Worm (Caenorhabditis elegans) whole organism, L2 larva: ENCODE results near the gene F46H6.5.

ENCODE experiments used
- C34F6.9 ChIP-seq: fragments of 150-350 bp; optimal IDR thresholded peaks from 2 replicates; lab custom pipeline; 2014; ENCODE audit warnings: missing biosample characterization, missing genetic modification characterization
- R02D3.7 ChIP-seq: fragments of 150-350 bp; optimal IDR thresholded peaks from 2 replicates; lab custom pipeline; 2014; ENCODE audit warnings: missing biosample characterization, missing genetic modification characterization
- Y55F3AM.14 ChIP-seq: fragments of 200-800 bp; sonication (Bioruptor generic); optimal IDR thresholded peaks from 2 replicates; lab custom pipeline; 2018; ENCODE audit warnings: mild to moderate bottlenecking, missing genetic modification characterization, missing compliant biosample characterization
- blmp-1 ChIP-seq: sonication (generic microtip); optimal IDR thresholded peaks from 2 replicates; lab custom pipeline; 2017; ENCODE audit warnings: missing genetic modification characterization, mild to moderate bottlenecking, missing compliant biosample characterization, antibody characterized with exemption, moderate library complexity; ENCODE audit not compliant: insufficient read depth
- ceh-16 ChIP-seq: fragments of 150-350 bp; optimal IDR thresholded peaks from 2 replicates; lab custom pipeline; 2014; ENCODE audit warnings: missing biosample characterization, missing genetic modification characterization
- ceh-82 ChIP-seq: fragments of 150-350 bp; optimal IDR thresholded peaks from 2 replicates; lab custom pipeline; 2014; ENCODE audit warnings: missing biosample characterization, missing genetic modification characterization
- crh-2 ChIP-seq: sonication (generic microtip); optimal IDR thresholded peaks from 2 replicates; lab custom pipeline; 2017; ENCODE audit warnings: missing biosample characterization, missing genetic modification characterization
- elt-1 ChIP-seq: fragments of 150-350 bp; optimal IDR thresholded peaks from 2 replicates; lab custom pipeline; 2014; ENCODE audit warnings: missing biosample characterization, missing genetic modification characterization
- elt-3 ChIP-seq: sonication (generic microtip); optimal IDR thresholded peaks from 2 replicates; lab custom pipeline; 2017; ENCODE audit warnings: missing biosample characterization, missing genetic modification characterization
- fos-1 ChIP-seq: fragments of 150-350 bp; optimal IDR thresholded peaks from 2 replicates; lab custom pipeline; 2014; ENCODE audit warnings: missing biosample characterization, missing genetic modification characterization
- gmeb-1 ChIP-seq: fragments of 150-350 bp; optimal IDR thresholded peaks from 2 replicates; lab custom pipeline; 2014; ENCODE audit warnings: missing biosample characterization, missing genetic modification characterization
- lin-39 ChIP-seq: fragments of 150-350 bp; optimal IDR thresholded peaks from 2 replicates; lab custom pipeline; 2014; ENCODE audit warnings: missing biosample characterization, missing genetic modification reagents, missing genetic modification characterization
- lsy-2 ChIP-seq, 2 experiments: fragments of 150-350 bp in 1 of 2; sonication (generic microtip) in 1 of 2; optimal IDR thresholded peaks; 2 replicates each; lab custom pipeline; 2014 to 2017; ENCODE audit warnings: missing biosample characterization in 2 of 2, missing genetic modification characterization in 2 of 2
- mab-5 ChIP-seq: fragments of 150-350 bp; optimal IDR thresholded peaks from 2 replicates; lab custom pipeline; 2014; ENCODE audit warnings: missing biosample characterization, missing genetic modification characterization
- mbf-1 ChIP-seq: sonication (generic microtip); optimal IDR thresholded peaks from 2 replicates; lab custom pipeline; 2017; ENCODE audit warnings: missing biosample characterization, missing genetic modification characterization
- mdl-1 ChIP-seq, 2 experiments: fragments of 150-350 bp in 1 of 2; sonication (generic microtip) in 1 of 2; optimal IDR thresholded peaks; 2 replicates each; lab custom pipeline; 2017; ENCODE audit warnings: missing biosample characterization in 2 of 2, missing genetic modification characterization in 2 of 2
- nhr-11 ChIP-seq: fragments of 150-350 bp; optimal IDR thresholded peaks from 2 replicates; lab custom pipeline; 2014; ENCODE audit warnings: missing biosample characterization, missing genetic modification characterization
- nhr-12 ChIP-seq: fragments of 150-350 bp; optimal IDR thresholded peaks from 2 replicates; lab custom pipeline; 2014; ENCODE audit warnings: missing biosample characterization, missing genetic modification characterization
- nhr-129 ChIP-seq: fragments of 150-350 bp; optimal IDR thresholded peaks from 2 replicates; lab custom pipeline; 2014; ENCODE audit warnings: missing biosample characterization, missing genetic modification characterization
- nhr-23 ChIP-seq: fragments of 150-350 bp; optimal IDR thresholded peaks from 2 replicates; lab custom pipeline; 2014; ENCODE audit warnings: missing biosample characterization, missing genetic modification reagents, missing genetic modification characterization
- nhr-237 ChIP-seq: fragments of 150-350 bp; optimal IDR thresholded peaks from 2 replicates; lab custom pipeline; 2014; ENCODE audit warnings: missing biosample characterization, missing genetic modification characterization
- nhr-25 ChIP-seq: fragments of 150-350 bp; sonication (generic microtip); optimal IDR thresholded peaks from 3 replicates; lab custom pipeline; 2014; ENCODE audit warnings: missing biosample characterization, missing genetic modification characterization
- nhr-6 ChIP-seq: fragments of 150-350 bp; optimal IDR thresholded peaks from 2 replicates; lab custom pipeline; 2014; ENCODE audit warnings: missing biosample characterization, missing genetic modification characterization
- nhr-77 ChIP-seq: fragments of 150-350 bp; optimal IDR thresholded peaks from 2 replicates; lab custom pipeline; 2014; ENCODE audit warnings: missing biosample characterization, missing genetic modification characterization
- peb-1 ChIP-seq: fragments of 150-350 bp; optimal IDR thresholded peaks from 2 replicates; lab custom pipeline; 2014; ENCODE audit warnings: missing biosample characterization, missing genetic modification characterization
- sem-4 ChIP-seq: fragments of 150-350 bp; optimal IDR thresholded peaks from 2 replicates; lab custom pipeline; 2014; ENCODE audit warnings: missing biosample characterization, missing genetic modification reagents, missing genetic modification characterization
- sma-9 ChIP-seq, 2 experiments: fragments of 150-350 bp in 1 of 2; sonication (generic microtip) in 1 of 2; optimal IDR thresholded peaks; 2 replicates each; lab custom pipeline; 2014 to 2016; ENCODE audit warnings: missing genetic modification characterization in 2 of 2, mild to moderate bottlenecking in 1 of 2, missing biosample characterization in 1 of 2, missing compliant biosample characterization in 1 of 2, missing genetic modification reagents in 1 of 2, moderate library complexity in 1 of 2
- snpc-4 ChIP-seq: fragments of 150-350 bp; optimal IDR thresholded peaks from 2 replicates; lab custom pipeline; 2014; ENCODE audit warnings: missing biosample characterization, missing genetic modification characterization
- unc-55 ChIP-seq: fragments of 150-350 bp; sonication (generic microtip); optimal IDR thresholded peaks from 3 replicates; lab custom pipeline; 2014; ENCODE audit warnings: missing biosample characterization, missing genetic modification reagents, missing genetic modification characterization

F46H6.5 gene

ce11 chrX:4495814-4496567 is 4.0 kb upstream of the F46H6.5 start:
- TF ChIP-seq crh-2 (tag; lab: Kevin White, UChicago) (no peak), elt-1 (tag; lab: Kevin White, UChicago) (no peak), nhr-25 (no peak), elt-3 (tag; lab: Kevin White, UChicago) (no peak), nhr-129 (tag; lab: Kevin White, UChicago) (no peak), fos-1 (no peak), snpc-4 (tag; lab: Kevin White, UChicago) (no peak), blmp-1 (no peak), lsy-2 (tag; optimal IDR thresholded peaks at IDR 0.05; lab: Kevin White, UChicago) (no peak)

- TF ChIP-seq nhr-11 (tag; lab: Kevin White, UChicago) = no peak
- no peak for TF ChIP-seq elt-1 (tag; lab: Kevin White, UChicago)
- no peak for TF ChIP-seq peb-1 (tag; lab: Kevin White, UChicago)
- TF ChIP-seq snpc-4 (tag; lab: Kevin White, UChicago) = no peak
- no peak for TF ChIP-seq nhr-12 (tag; lab: Kevin White, UChicago)
- no peak for TF ChIP-seq sem-4 (tag; lab: Kevin White, UChicago)
- no peak for TF ChIP-seq C34F6.9 (tag; lab: Kevin White, UChicago)
- TF ChIP-seq Y55F3AM.14 (GFP tag; lab: Kevin White, UChicago) = no peak
- TF ChIP-seq lin-39 (tag; lab: Kevin White, UChicago) = no peak
- no peak for TF ChIP-seq nhr-23 (tag; lab: Kevin White, UChicago)
- TF ChIP-seq ceh-82 (tag; lab: Kevin White, UChicago) = no peak
- no peak for TF ChIP-seq R02D3.7 (tag; lab: Kevin White, UChicago)
- TF ChIP-seq mdl-1 (tag; optimal IDR thresholded peaks at IDR 0.05; lab: Kevin White, UChicago) = no peak
- no peak for TF ChIP-seq mab-5 (tag; lab: Kevin White, UChicago)
- TF ChIP-seq sma-9 (GFP tag; optimal IDR thresholded peaks at IDR 0.05; lab: Kevin White, UChicago) = no peak
- TF ChIP-seq sma-9 (tag; optimal IDR thresholded peaks at IDR 0.05; lab: Kevin White, UChicago) = no peak
- TF ChIP-seq nhr-237 (tag; lab: Kevin White, UChicago) = no peak
- TF ChIP-seq nhr-6 (tag; lab: Kevin White, UChicago) = no peak
These were observed 1.5 kb upstream of the F46H6.5 start for ce11 chrX:4493439-4494006.

ce11 chrX:4490400-4490799 is 1.6 kb downstream of the F46H6.5 start:
- TF ChIP-seq mbf-1 = no peak
- peak; percentile 47 for TF ChIP-seq C34F6.9 (tag; lab: Kevin White, UChicago)
- TF ChIP-seq crh-2 (tag; lab: Kevin White, UChicago) = no peak
- no peak for TF ChIP-seq gmeb-1 (tag; lab: Kevin White, UChicago)
- peak; percentile 65 for TF ChIP-seq nhr-129 (tag; lab: Kevin White, UChicago)

- TF ChIP-seq unc-55 (GFP tag; lab: Kevin White, UChicago) (peak; percentile 56), nhr-77 (no peak), C34F6.9 (tag; lab: Kevin White, UChicago) (peak; percentile 12)
These were observed 3.1 kb downstream of the F46H6.5 start, which contains the start of gene ncr-1 for ce11 chrX:4488807-4489336. Gene ncr-1 (minus strand): TSS chrX:4488857.

ce11 chrX:4484072-4484471 is 7.9 kb downstream of the F46H6.5 start:
- TF ChIP-seq nhr-11 (tag; lab: Kevin White, UChicago) (no peak), nhr-129 (tag; lab: Kevin White, UChicago) (peak; percentile 5), peb-1 (tag; lab: Kevin White, UChicago) (no peak), ceh-82 (tag; lab: Kevin White, UChicago) (no peak), mbf-1 (no peak), fos-1 (peak; percentile 15), blmp-1 (peak; percentile 5), ceh-16 (tag; lab: Kevin White, UChicago) (no peak)
